Fruit fly (Drosophila melanogaster): ENCODE data around the gene CG17734.

Gene CG17734

dm6 chr3R:11209801-11210402 is 33.9 kb downstream of the CG17734 start, which contains the start of the genes SdhC and Tctp (continued):
- peak; percentile 46 for TF ChIP-seq CG4424 (GFP tag; optimal IDR thresholded peaks at IDR 0.05)
- TF ChIP-seq Pdp1 (GFP tag; optimal IDR thresholded peaks at IDR 0.05) = peak in 1 of 2 experiments; percentile 2
- TF ChIP-seq CG10267 (tag; optimal IDR thresholded peaks at IDR 0.05) = peak; percentile 76
- peak; percentile 60 for TF ChIP-seq CG11504 (tag; optimal IDR thresholded peaks at IDR 0.05)
- peak; percentile 57; the same call in 2 of the 3 replicates for TF ChIP-seq Doc3 (GFP tag; IDR thresholded peaks at IDR 0.05; ENCODE audit: partially characterized antibody)
- peak; percentile 40 for TF ChIP-seq CG12942 (GFP tag; optimal IDR thresholded peaks at IDR 0.05)
- peak; percentile 73 for TF ChIP-seq nom (GFP tag; optimal IDR thresholded peaks at IDR 0.05)
- TF ChIP-seq salm (tag; optimal IDR thresholded peaks at IDR 0.05) = no peak
- TF ChIP-seq CG4730 (GFP tag; IDR thresholded peaks at IDR 0.05) = no peak
- TF ChIP-seq CG14710 (tag; optimal IDR thresholded peaks at IDR 0.05) = peak; percentile 89
- TF ChIP-seq CG15696 (tag; optimal IDR thresholded peaks at IDR 0.05) = peak; percentile 57
- TF ChIP-seq Sry-δ (GFP tag; optimal IDR thresholded peaks at IDR 0.05) = peak; percentile 72
- peak; percentile 9 for TF ChIP-seq nerfin-1 (tag; optimal IDR thresholded peaks at IDR 0.05)
- TF ChIP-seq CG5180 (GFP tag; optimal IDR thresholded peaks at IDR 0.05) = peak; percentile 2
- peak; percentile 36 for TF ChIP-seq CG1603 (tag; optimal IDR thresholded peaks at IDR 0.05)
- TF ChIP-seq CG12155 (GFP tag; optimal IDR thresholded peaks at IDR 0.05) = peak; percentile 97
- TF ChIP-seq CG10321 (GFP tag; IDR thresholded peaks at IDR 0.05) = peak; percentile 8; the same call in 1 of the 2 replicates
- TF ChIP-seq exex (tag; optimal IDR thresholded peaks at IDR 0.05) = peak; percentile 23
- TF ChIP-seq CG3065 (GFP tag; optimal IDR thresholded peaks at IDR 0.05) = peak; percentile 18
- no peak for TF ChIP-seq hth (optimal IDR thresholded peaks at IDR 0.05)
- no peak for TF ChIP-seq CG7963 (GFP tag; IDR thresholded peaks at IDR 0.05; ENCODE audit: partially characterized antibody)
- TF ChIP-seq Dref (GFP tag; IDR thresholded peaks at IDR 0.05) = peak; percentile 74
- peak; percentile 27 for TF ChIP-seq Chrac-16 (GFP tag; optimal IDR thresholded peaks at IDR 0.05)
- no peak for TF ChIP-seq CG1647 (GFP tag; optimal IDR thresholded peaks at IDR 0.05)
- peak; percentile 41 for TF ChIP-seq run (tag; optimal IDR thresholded peaks at IDR 0.05)
- TF ChIP-seq CG12104 (GFP tag; optimal IDR thresholded peaks at IDR 0.05) = peak; percentile 40
- TF ChIP-seq nmo (GFP tag; optimal IDR thresholded peaks at IDR 0.05) = peak; percentile 72
- TF ChIP-seq slbo (GFP tag; IDR thresholded peaks at IDR 0.05) = peak; percentile 24; the same call in 1 of the 2 replicates
- peak; percentile 6 for TF ChIP-seq D19A (tag; optimal IDR thresholded peaks at IDR 0.05)
- TF ChIP-seq trem (tag; optimal IDR thresholded peaks at IDR 0.05) = peak; percentile 100
- peak; percentile 72 for TF ChIP-seq row (GFP tag; IDR thresholded peaks at IDR 0.05)
- no peak for TF ChIP-seq repo (GFP tag; optimal IDR thresholded peaks at IDR 0.05)
- peak; percentile 61 for TF ChIP-seq Sox100B (GFP tag; optimal IDR thresholded peaks at IDR 0.05)
- no peak for TF ChIP-seq emc (GFP tag; optimal IDR thresholded peaks at IDR 0.05)
- TF ChIP-seq Fer3 (tag; optimal IDR thresholded peaks at IDR 0.05) = peak; percentile 40
- no peak for TF ChIP-seq HLH3B (GFP tag; IDR thresholded peaks at IDR 0.05)
- TF ChIP-seq unc-4 (GFP tag; IDR thresholded peaks at IDR 0.05; ENCODE audit: partially characterized antibody) = 0 out of 2 replicates have a peak, but pooled peaks have one; percentile 51
- peak; percentile 72 for TF ChIP-seq CG4820 (GFP tag; optimal IDR thresholded peaks at IDR 0.05)
- peak; percentile 70 for TF ChIP-seq onecut (GFP tag; IDR thresholded peaks at IDR 0.05)
- peak; percentile 57; the same call in 1 of the 2 replicates for TF ChIP-seq CG42726 (GFP tag; IDR thresholded peaks at IDR 0.05; ENCODE audit: partially characterized antibody)
- peak; percentile 40 for TF ChIP-seq CG9817 (tag; optimal IDR thresholded peaks at IDR 0.05)
- TF ChIP-seq inv (GFP tag; IDR thresholded peaks at IDR 0.05; ENCODE audit: partially characterized antibody) = peak; percentile 25; the same call in 1 of the 2 replicates
- TF ChIP-seq stwl (tag; optimal IDR thresholded peaks at IDR 0.05) = peak; percentile 62
- peak; percentile 78 for TF ChIP-seq BEAF-32 (GFP tag; optimal IDR thresholded peaks at IDR 0.05)
- no peak for TF ChIP-seq CG17612 (GFP tag; IDR thresholded peaks at IDR 0.05)
- TF ChIP-seq HmgZ (tag; optimal IDR thresholded peaks at IDR 0.05) = peak; percentile 40
- TF ChIP-seq CG13424 (tag; optimal IDR thresholded peaks at IDR 0.05) = peak; percentile 60
- peak; percentile 50 for TF ChIP-seq Fer1 (GFP tag; optimal IDR thresholded peaks at IDR 0.05)
